Fruit fly (Drosophila melanogaster) whole organism, embryonic: ENCODE data around the gene CG33543.

Source experiments
- BEAF-32 ChIP-seq: fragments of 200-800 bp; sonication (Bioruptor generic); optimal IDR thresholded peaks from 3 replicates; lab custom pipeline; 2017; ENCODE audit warnings: missing biosample characterization, missing genetic modification characterization, mild to moderate bottlenecking, moderate library complexity, missing genetic modification reagents
- CG11456 ChIP-seq: fragments of 200-800 bp; sonication (Bioruptor generic); IDR thresholded peaks from 3 replicates; pipeline ENCODE4 v1.3.6; 2022; ENCODE audit warnings: missing biosample characterization, missing genetic modification characterization
- CG11695 ChIP-seq: fragments of 200-800 bp; sonication (Bioruptor generic); IDR thresholded peaks from 3 replicates; pipeline ENCODE4 v1.3.6; 2022; ENCODE audit warnings: missing biosample characterization, missing genetic modification characterization
- CG12071 ChIP-seq: fragments of 200-800 bp; sonication (Bioruptor generic); optimal IDR thresholded peaks from 3 replicates; lab custom pipeline; 2018; ENCODE audit warnings: missing biosample characterization, mild to moderate bottlenecking, missing genetic modification characterization
- CG1233 ChIP-seq: fragments of 200-800 bp; sonication (Bioruptor generic); optimal IDR thresholded peaks from 4 replicates; lab custom pipeline; 2018; ENCODE audit warnings: missing biosample characterization, mild to moderate bottlenecking, missing genetic modification characterization
- CG13424 ChIP-seq: fragments of 200-800 bp; sonication (Bioruptor generic); optimal IDR thresholded peaks from 2 replicates; lab custom pipeline; 2019; ENCODE audit warnings: missing biosample characterization, mild to moderate bottlenecking, missing genetic modification characterization, moderate library complexity
- CG13894 ChIP-seq: fragments of 200-800 bp; sonication (Bioruptor generic); optimal IDR thresholded peaks from 3 replicates; lab custom pipeline; 2018; ENCODE audit warnings: missing biosample characterization, mild to moderate bottlenecking, missing genetic modification characterization, moderate library complexity
- CG14965 ChIP-seq: fragments of 200-800 bp; sonication (Bioruptor generic); optimal IDR thresholded peaks from 2 replicates; lab custom pipeline; 2016; ENCODE audit warnings: missing biosample characterization, missing genetic modification characterization, borderline replicate concordance
- CG15696 ChIP-seq: fragments of 200-800 bp; sonication (Bioruptor generic); optimal IDR thresholded peaks from 2 replicates; lab custom pipeline; 2019; ENCODE audit warnings: missing biosample characterization, mild to moderate bottlenecking, missing genetic modification characterization, moderate library complexity
- CG17186 ChIP-seq: fragments of 200-800 bp; sonication (Bioruptor generic); optimal IDR thresholded peaks from 3 replicates; lab custom pipeline; 2017; ENCODE audit warnings: missing biosample characterization, missing genetic modification reagents, missing genetic modification characterization
- CG17612 ChIP-seq: fragments of 200-800 bp; sonication (Bioruptor generic); IDR thresholded peaks from 2 replicates; pipeline ENCODE4 v1.3.6; 2022; ENCODE audit warnings: missing biosample characterization, missing genetic modification characterization
- CG18011 ChIP-seq: fragments of 200-800 bp; sonication (Bioruptor generic); optimal IDR thresholded peaks from 2 replicates; lab custom pipeline; 2017; ENCODE audit warnings: missing biosample characterization, missing genetic modification characterization, mild to moderate bottlenecking, moderate library complexity, missing genotype
- CG18476 ChIP-seq: fragments of 200-800 bp; sonication (Bioruptor generic); optimal IDR thresholded peaks from 2 replicates; lab custom pipeline; 2016; ENCODE audit warnings: missing biosample characterization, mild to moderate bottlenecking, missing genetic modification characterization
- CG3995 ChIP-seq: fragments of 200-800 bp; sonication (Bioruptor generic); optimal IDR thresholded peaks from 3 replicates; lab custom pipeline; 2016; ENCODE audit warnings: missing biosample characterization, missing genetic modification characterization
- CG43689 ChIP-seq: fragments of 200-800 bp; sonication (Bioruptor generic); IDR thresholded peaks from 2 replicates; pipeline ENCODE4 v1.3.6; 2022; ENCODE audit warnings: missing biosample characterization, missing genetic modification characterization
- CG6683 ChIP-seq: fragments of 200-800 bp; sonication (Bioruptor generic); optimal IDR thresholded peaks from 2 replicates; lab custom pipeline; 2017; ENCODE audit warnings: missing biosample characterization, mild to moderate bottlenecking, missing genetic modification characterization, missing genetic modification reagents
- CG6813 ChIP-seq: fragments of 200-800 bp; sonication (Bioruptor generic); optimal IDR thresholded peaks from 2 replicates; lab custom pipeline; 2017; ENCODE audit warnings: missing biosample characterization, missing genetic modification characterization, mild to moderate bottlenecking, moderate library complexity, missing genetic modification reagents
- CG8478 ChIP-seq: fragments of >200 bp; optimal IDR thresholded peaks from 2 replicates; lab custom pipeline; 2018
- CG8765 ChIP-seq: fragments of 200-800 bp; sonication (Bioruptor generic); IDR thresholded peaks from 2 replicates; pipeline ENCODE4 v1.3.6; 2022; ENCODE audit warnings: missing biosample characterization, missing genetic modification characterization
- CG9437 ChIP-seq: fragments of 200-800 bp; sonication (Bioruptor generic); optimal IDR thresholded peaks from 2 replicates; lab custom pipeline; 2018; ENCODE audit warnings: missing biosample characterization, mild to moderate bottlenecking, missing genetic modification characterization
- Dip2 ChIP-seq: fragments of 200-800 bp; sonication (Bioruptor generic); IDR thresholded peaks from 2 replicates; pipeline ENCODE4 v1.3.6; 2022; ENCODE audit warnings: missing biosample characterization, missing genetic modification characterization
- Dll ChIP-seq: fragments of 200-800 bp; sonication (Bioruptor generic); IDR thresholded peaks from 4 replicates; pipeline ENCODE4 v1.3.6; 2022; ENCODE audit warnings: missing biosample characterization, missing genetic modification characterization; ENCODE audit not compliant: partially characterized antibody
- Fer2 ChIP-seq: fragments of 200-800 bp; sonication (Bioruptor generic); optimal IDR thresholded peaks from 2 replicates; lab custom pipeline; 2018; ENCODE audit warnings: missing biosample characterization, mild to moderate bottlenecking, missing genetic modification characterization, moderate library complexity
- HLHmδ ChIP-seq: fragments of 200-800 bp; sonication (Bioruptor generic); optimal IDR thresholded peaks from 2 replicates; lab custom pipeline; 2018; ENCODE audit warnings: missing biosample characterization, mild to moderate bottlenecking, missing genetic modification characterization, moderate library complexity
- HmgD ChIP-seq: fragments of 200-800 bp; sonication (Bioruptor generic); optimal IDR thresholded peaks from 3 replicates; lab custom pipeline; 2016; ENCODE audit warnings: missing biosample characterization, missing genetic modification characterization
- HmgZ ChIP-seq: fragments of 200-800 bp; sonication (Bioruptor generic); optimal IDR thresholded peaks from 2 replicates; lab custom pipeline; 2018; ENCODE audit warnings: missing biosample characterization, mild to moderate bottlenecking, missing genetic modification characterization
- Hmr ChIP-seq: fragments of 200-800 bp; sonication (Bioruptor generic); optimal IDR thresholded peaks from 3 replicates; lab custom pipeline; 2017; ENCODE audit warnings: mild to moderate bottlenecking, missing biosample characterization, missing genetic modification reagents, missing genetic modification characterization
- Mad ChIP-seq: fragments of 200-800 bp; sonication (Bioruptor generic); optimal IDR thresholded peaks from 2 replicates; lab custom pipeline; 2016; ENCODE audit warnings: missing biosample characterization, missing genetic modification characterization
- Med ChIP-seq: fragments of 200-800 bp; sonication (Bioruptor generic); peaks from one replicate; lab custom pipeline; 2016; ENCODE audit warnings: missing biosample characterization, missing genetic modification characterization, mild to moderate bottlenecking, inconsistent platforms, moderate library complexity
- Optix ChIP-seq: fragments of 200-800 bp; sonication (Bioruptor generic); IDR thresholded peaks from 3 replicates; pipeline ENCODE4 v1.3.6; 2022; ENCODE audit warnings: missing biosample characterization, missing genetic modification characterization
- Ssrp ChIP-seq: fragments of 200-800 bp; sonication (Bioruptor generic); optimal IDR thresholded peaks from 2 replicates; lab custom pipeline; 2018; ENCODE audit warnings: missing biosample characterization, mild to moderate bottlenecking, missing genetic modification characterization, moderate library complexity
- Tbp ChIP-seq: fragments of >200 bp; optimal IDR thresholded peaks from 2 replicates; lab custom pipeline; 2018; ENCODE audit warnings: missing biosample characterization, missing genetic modification characterization
- Vsx1 ChIP-seq: fragments of 200-800 bp; sonication (Bioruptor generic); optimal IDR thresholded peaks from 2 replicates; lab custom pipeline; 2017; ENCODE audit warnings: missing biosample characterization, mild to moderate bottlenecking, missing genetic modification characterization, missing genetic modification reagents
- ac ChIP-seq: fragments of 200-800 bp; sonication (Bioruptor generic); optimal IDR thresholded peaks from 3 replicates; lab custom pipeline; 2017; ENCODE audit warnings: missing biosample characterization, mild to moderate bottlenecking, missing genetic modification characterization
- aop ChIP-seq: fragments of 200-800 bp; sonication (Bioruptor generic); IDR thresholded peaks from 2 replicates; pipeline ENCODE4 v1.3.6; 2022; ENCODE audit warnings: missing biosample characterization, missing genetic modification characterization
- cato ChIP-seq: fragments of 200-800 bp; sonication (Bioruptor generic); optimal IDR thresholded peaks from 2 replicates; lab custom pipeline; 2016; ENCODE audit warnings: missing biosample characterization, missing genetic modification characterization, borderline replicate concordance
- ci ChIP-seq: fragments of 200-800 bp; sonication (Bioruptor generic); IDR thresholded peaks from 3 replicates; pipeline ENCODE4 v1.3.6; 2022; ENCODE audit warnings: missing biosample characterization, missing genetic modification characterization
- crol ChIP-seq: fragments of 200-800 bp; sonication (Bioruptor generic); IDR thresholded peaks from 2 replicates; pipeline ENCODE4 v1.3.6; 2022; ENCODE audit warnings: missing biosample characterization, missing genetic modification characterization
- dan ChIP-seq: fragments of 200-800 bp; sonication (Bioruptor generic); IDR thresholded peaks from 2 replicates; pipeline ENCODE4 v1.3.6; 2022; ENCODE audit warnings: missing biosample characterization, missing genetic modification characterization
- dati ChIP-seq: fragments of 200-800 bp; sonication (Bioruptor generic); IDR thresholded peaks from 2 replicates; pipeline ENCODE4 v1.3.6; 2022; ENCODE audit warnings: missing biosample characterization, missing genetic modification characterization
- ewg ChIP-seq: fragments of 200-800 bp; sonication (Bioruptor generic); optimal IDR thresholded peaks from 3 replicates; lab custom pipeline; 2017; ENCODE audit warnings: mild to moderate bottlenecking, missing biosample characterization, missing genetic modification reagents, missing genetic modification characterization
- hth ChIP-seq: fragments of >200 bp; optimal IDR thresholded peaks from 2 replicates; lab custom pipeline; 2017; ENCODE audit warnings: inconsistent platforms
- knrl ChIP-seq: fragments of 200-800 bp; sonication (Bioruptor generic); IDR thresholded peaks from 3 replicates; pipeline ENCODE4 v1.3.6; 2022; ENCODE audit warnings: missing biosample characterization, missing genetic modification characterization; ENCODE audit not compliant: partially characterized antibody
- lab ChIP-seq: fragments of 200-800 bp; sonication (Bioruptor generic); optimal IDR thresholded peaks from 3 replicates; lab custom pipeline; 2017; ENCODE audit warnings: missing biosample characterization, missing genetic modification characterization, mild to moderate bottlenecking, moderate library complexity, missing genetic modification reagents
- mam ChIP-seq: fragments of 200-800 bp; sonication (Bioruptor generic); optimal IDR thresholded peaks from 3 replicates; lab custom pipeline; 2016; ENCODE audit warnings: missing biosample characterization, missing genetic modification characterization
- odd ChIP-seq: fragments of 200-800 bp; sonication (Bioruptor generic); optimal IDR thresholded peaks from 2 replicates; lab custom pipeline; 2017; ENCODE audit warnings: missing biosample characterization, mild to moderate bottlenecking, missing genetic modification characterization
- p53 ChIP-seq: fragments of 200-800 bp; sonication (Bioruptor generic); optimal IDR thresholded peaks from 2 replicates; lab custom pipeline; 2016; ENCODE audit warnings: missing biosample characterization, missing genetic modification characterization
- peb ChIP-seq: fragments of 200-800 bp; sonication (Bioruptor generic); IDR thresholded peaks from 2 replicates; pipeline ENCODE4 v1.3.6; 2022; ENCODE audit warnings: missing biosample characterization, missing genetic modification characterization
- pros ChIP-seq: fragments of 200-800 bp; sonication (Bioruptor generic); optimal IDR thresholded peaks from 3 replicates; lab custom pipeline; 2019; ENCODE audit warnings: missing biosample characterization, mild to moderate bottlenecking, missing genetic modification characterization, moderate library complexity
- ro ChIP-seq: fragments of 200-800 bp; sonication (Bioruptor generic); IDR thresholded peaks from 2 replicates; pipeline ENCODE4 v1.3.6; 2022; ENCODE audit warnings: missing biosample characterization, missing genetic modification characterization
- slou ChIP-seq: fragments of 200-800 bp; sonication (Bioruptor generic); optimal IDR thresholded peaks from 3 replicates; lab custom pipeline; 2016; ENCODE audit warnings: missing biosample characterization, missing genetic modification characterization
- tap ChIP-seq: fragments of 200-800 bp; optimal IDR thresholded peaks from 3 replicates; lab custom pipeline; 2019; ENCODE audit warnings: missing biosample characterization, mild to moderate bottlenecking, missing genetic modification characterization, moderate library complexity

Gene CG33543

dm6 chr2L:1954541-1954940 lies 51.6 kb downstream of the CG33543 start (continued):
- TF ChIP-seq HmgZ (tag; lab: Kevin White, UChicago): no peak
- TF ChIP-seq Fer2 (tag; lab: Kevin White, UChicago): no peak
- no peak for TF ChIP-seq CG9437
- TF ChIP-seq BEAF-32 (GFP tag; lab: Kevin White, UChicago): no peak
- no peak for TF ChIP-seq ac (GFP tag; lab: Kevin White, UChicago)
- TF ChIP-seq CG8478 (lab: Kevin White, UChicago): peak; percentile 80
- no peak for TF ChIP-seq p53 (GFP tag; lab: Kevin White, UChicago)
- no peak for TF ChIP-seq Ssrp (tag; lab: Kevin White, UChicago)
- TF ChIP-seq cato: no peak
- TF ChIP-seq CG6813 (GFP tag; lab: Kevin White, UChicago): no peak
- TF ChIP-seq odd (GFP tag; lab: Kevin White, UChicago): no peak
- no peak for TF ChIP-seq Mad (GFP tag; lab: Kevin White, UChicago)
- no peak for TF ChIP-seq CG6683 (GFP tag; lab: Kevin White, UChicago)
- no peak for TF ChIP-seq CG13894 (tag; lab: Kevin White, UChicago)
- no peak for TF ChIP-seq Tbp (GFP tag; lab: Kevin White, UChicago)
- TF ChIP-seq HLHmδ: no peak
- TF ChIP-seq Hmr: no peak
- TF ChIP-seq slou (GFP tag; lab: Kevin White, UChicago): no peak
- TF ChIP-seq pros (GFP tag; lab: Kevin White, UChicago): peak; percentile 31
- TF ChIP-seq CG13424 (tag; lab: Kevin White, UChicago): no peak
- no peak for TF ChIP-seq CG1233 (GFP tag; lab: Kevin White, UChicago)
- no peak for TF ChIP-seq Optix (GFP tag; lab: Robert Waterston, UW)
- TF ChIP-seq CG43689 (GFP tag; lab: Robert Waterston, UW): no peak
- no peak for TF ChIP-seq ro (GFP tag; lab: Robert Waterston, UW)
- no peak for TF ChIP-seq CG8765 (GFP tag; lab: Robert Waterston, UW)
- TF ChIP-seq aop (GFP tag; lab: Robert Waterston, UW): no peak
- TF ChIP-seq CG15696 (tag; lab: Kevin White, UChicago): no peak
- TF ChIP-seq CG12071 (GFP tag; lab: Kevin White, UChicago): no peak
- TF ChIP-seq mam: no peak
- TF ChIP-seq CG17186 (GFP tag; lab: Kevin White, UChicago): no peak
- no peak for TF ChIP-seq hth (lab: Kevin White, UChicago)
- TF ChIP-seq Vsx1 (GFP tag; lab: Kevin White, UChicago): no peak
- no peak for TF ChIP-seq CG17612 (GFP tag; lab: Robert Waterston, UW)
- no peak for TF ChIP-seq CG11695 (GFP tag; lab: Robert Waterston, UW)
- no peak for TF ChIP-seq ci (GFP tag; lab: Robert Waterston, UW)
- no peak for TF ChIP-seq lab (GFP tag; lab: Kevin White, UChicago)
- TF ChIP-seq dan: no peak
- TF ChIP-seq peb (GFP tag; lab: Robert Waterston, UW): no peak
- no peak for TF ChIP-seq CG14965
- no peak for TF ChIP-seq Dll
- TF ChIP-seq crol (GFP tag; lab: Robert Waterston, UW): 0 out of 2 replicates have a peak, but pooled peaks have one; percentile 14
- TF ChIP-seq Med (GFP tag; lab: Kevin White, UChicago): no peak
- peak; percentile 65 for TF ChIP-seq ewg (GFP tag; lab: Kevin White, UChicago)
- TF ChIP-seq HmgD: no peak
- no peak for TF ChIP-seq CG11456
- TF ChIP-seq Dip2 (GFP tag; lab: Robert Waterston, UW): no peak
- TF ChIP-seq CG18476 (GFP tag; lab: Kevin White, UChicago): no peak
- TF ChIP-seq CG18011 (GFP tag; lab: Kevin White, UChicago): no peak
- TF ChIP-seq tap (tag; lab: Kevin White, UChicago): no peak
- TF ChIP-seq CG3995 (GFP tag; lab: Kevin White, UChicago): no peak
- TF ChIP-seq knrl (GFP tag; lab: Robert Waterston, UW): 0 out of 3 replicates have a peak, but pooled peaks have one; percentile 20
- no peak for TF ChIP-seq dati (GFP tag; lab: Robert Waterston, UW)
